Fruit fly (Drosophila melanogaster) ovary, adult (tissue): Measurements from ENCODE around the gene CG12811.

Source experiments
- CG17801 ChIP-seq: fragments of 200-800 bp; optimal IDR thresholded peaks from 2 replicates; lab custom pipeline; 2019; ENCODE audit warnings: missing biosample characterization, mild to moderate bottlenecking, missing genetic modification characterization, moderate library complexity; ENCODE audit not compliant: partially characterized antibody

The CG12811 gene

dm6 chr3R:10039188-10039587 is 9.4 kb downstream of the CG12811 start:
- no peak for TF ChIP-seq CG17801 (GFP tag; lab: Kevin White, UChicago)

DNA sequence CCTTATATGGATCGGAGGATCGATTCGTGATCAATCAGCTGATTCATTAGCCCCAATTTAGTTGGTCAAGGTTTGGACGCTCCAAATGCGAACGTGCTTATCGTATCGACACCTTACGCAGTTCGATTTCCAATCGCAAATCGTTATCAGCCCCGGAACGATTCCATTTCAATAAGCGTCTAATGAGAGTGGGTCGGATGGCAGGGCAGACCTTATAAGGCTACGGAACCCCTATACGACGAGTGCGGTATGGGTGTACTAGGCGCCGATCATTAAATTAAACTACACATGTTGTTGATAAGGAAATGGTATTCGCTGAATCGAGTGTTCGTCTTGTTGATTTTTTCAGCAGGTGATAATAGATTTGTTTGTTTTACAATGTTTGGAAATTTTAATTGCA is 12.8 kb downstream of the CG12811 start:
- no peak for TF ChIP-seq CG17801 (GFP tag; lab: Kevin White, UChicago)

dm6 chr3R:10034995-10035446 is 13.6 kb downstream of the CG12811 start:
- no peak for TF ChIP-seq CG17801 (GFP tag; lab: Kevin White, UChicago)

- TF ChIP-seq CG17801 (GFP tag; lab: Kevin White, UChicago): no peak
These were observed 15.5 kb downstream of the CG12811 start for dm6 chr3R:10032951-10033720.

DNA sequence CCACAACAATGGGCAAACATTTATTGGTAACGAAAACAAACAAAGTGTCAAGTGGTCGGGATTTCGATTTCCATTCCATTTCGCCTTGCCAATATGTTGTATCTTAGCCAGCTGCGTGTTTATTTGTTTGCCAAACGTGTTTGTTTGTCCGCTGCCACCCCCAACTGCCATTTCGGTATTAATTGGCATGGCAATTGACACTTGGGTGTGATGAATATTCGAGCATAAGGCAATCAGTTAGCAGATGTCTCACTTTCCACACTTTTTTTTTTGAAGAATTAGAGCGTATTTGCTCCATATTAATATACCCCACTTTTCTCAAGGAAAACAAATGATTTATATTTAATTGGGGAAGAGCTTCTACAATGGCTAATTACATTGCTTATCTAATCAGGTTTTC is 17.1 kb downstream of the CG12811 start:
- TF ChIP-seq CG17801 (GFP tag; lab: Kevin White, UChicago): no peak

dm6 chr3R:10028378-10028777 is 20.2 kb downstream of the CG12811 start:
- TF ChIP-seq CG17801 (GFP tag; lab: Kevin White, UChicago): no peak

- no peak for TF ChIP-seq CG17801 (GFP tag; lab: Kevin White, UChicago)
These were observed 23.5 kb downstream of the CG12811 start, which contains the start of gene CG31407 for dm6 chr3R:10025050-10025449. TSS of gene CG31407 (minus strand) at chr3R:10025150.

- TF ChIP-seq CG17801 (GFP tag; lab: Kevin White, UChicago): no peak
These were observed 24.4 kb downstream of the CG12811 start for dm6 chr3R:10024032-10024712.

DNA sequence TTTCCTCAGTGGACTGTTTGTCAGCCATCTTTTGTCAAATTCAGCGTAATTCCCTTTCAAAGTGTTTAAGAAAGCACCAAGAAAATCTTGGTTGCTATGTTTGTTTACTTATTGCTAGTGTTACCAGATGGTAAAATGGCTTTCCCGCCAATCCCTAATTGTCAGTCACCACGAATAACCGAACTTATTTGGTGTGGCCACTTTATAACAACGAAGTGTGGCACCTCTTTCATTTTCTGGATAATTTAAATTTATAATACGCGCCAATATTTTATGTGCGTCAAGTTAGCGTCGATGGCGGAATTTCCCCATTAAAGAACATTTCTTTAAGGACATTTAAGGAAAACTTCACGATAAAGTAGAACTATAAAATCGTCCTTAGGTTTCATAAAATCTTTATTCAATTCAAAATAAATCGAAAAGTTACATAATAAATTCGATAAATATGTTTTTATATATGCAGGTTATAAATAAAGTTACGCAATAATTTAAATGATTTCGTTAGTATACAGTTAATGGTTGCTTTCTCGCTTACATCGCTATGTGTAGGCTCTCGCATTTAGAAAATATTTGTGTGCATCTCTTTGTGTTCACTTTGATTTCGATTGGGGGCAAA is 47.3 kb downstream of the CG12811 start, which contains the start of gene CG5359:
CG5359 (minus strand) TSS at position 103 of the 616 bp plus-strand sequence.
- TF ChIP-seq CG17801 (GFP tag; lab: Kevin White, UChicago): no peak
